Worm (Caenorhabditis elegans) whole organism, L4/young adult: ENCODE data around the gene nhr-138.

Experiments used
- W03F9.2 ChIP-seq: fragments of 150-350 bp; optimal IDR thresholded peaks from 2 replicates; lab custom pipeline; 2014; ENCODE audit warnings: missing biosample characterization, missing genetic modification characterization
- dao-5 ChIP-seq: sonication (generic microtip); optimal IDR thresholded peaks from 2 replicates; lab custom pipeline; 2016; ENCODE audit warnings: missing genotype, missing genetic modification characterization, moderate library complexity, missing compliant biosample characterization

DNA sequence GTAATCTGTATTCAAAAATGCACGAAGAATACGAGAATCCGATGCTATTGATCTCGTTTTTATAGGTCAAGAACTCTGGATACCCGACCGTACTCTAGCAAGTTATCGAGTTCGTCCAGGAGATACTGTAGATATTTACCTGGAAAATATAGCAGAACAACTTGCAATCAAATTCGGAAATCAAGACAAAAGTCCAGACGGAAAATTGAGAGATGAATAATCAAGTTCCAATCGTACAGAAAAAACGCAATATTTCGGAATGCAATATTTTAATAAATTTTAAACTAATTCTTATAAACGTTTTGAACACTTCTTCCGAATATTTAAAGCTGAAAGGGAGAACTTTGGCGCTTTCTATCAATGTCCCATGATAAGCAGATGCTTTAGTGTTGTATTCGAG is 13.9 kb downstream of the nhr-138 start:
- no peak for TF ChIP-seq dao-5
- no peak for TF ChIP-seq W03F9.2 (tag; lab: Kevin White, UChicago)
